Fruit fly (Drosophila melanogaster): Measurements from ENCODE around the gene CG43074.

The CG43074 gene

dm6 chr3L:3438473-3438872 is 46.0 kb downstream of the CG43074 start (continued):
- no peak for TF ChIP-seq CG10543 (GFP tag; optimal IDR thresholded peaks at IDR 0.05)
- peak; percentile 82 for TF ChIP-seq gsb-n (tag; optimal IDR thresholded peaks at IDR 0.05)
- peak; percentile 63 for TF ChIP-seq Ptx1 (GFP tag; IDR thresholded peaks at IDR 0.05)
- TF ChIP-seq bowl (GFP tag; IDR thresholded peaks at IDR 0.05), result no peak
- no peak for TF ChIP-seq usp (GFP tag; optimal IDR thresholded peaks at IDR 0.05)
- TF ChIP-seq CG4707 (GFP tag; optimal IDR thresholded peaks at IDR 0.05), result no peak
- no peak for TF ChIP-seq Rx (GFP tag; IDR thresholded peaks at IDR 0.05)
- no peak for TF ChIP-seq ab (GFP tag; optimal IDR thresholded peaks at IDR 0.05)
- TF ChIP-seq disco-r (GFP tag; optimal IDR thresholded peaks at IDR 0.05), result no peak
- TF ChIP-seq Nf-YA (GFP tag; IDR thresholded peaks at IDR 0.05), result no peak
- peak; percentile 9 for TF ChIP-seq CG33213 (GFP tag; optimal IDR thresholded peaks at IDR 0.05)
- TF ChIP-seq esg (GFP tag; conservative IDR thresholded peaks at IDR 0.05), result peak; percentile 50; the same call in 1 of the 2 replicates
- TF ChIP-seq CG6813 (GFP tag; optimal IDR thresholded peaks at IDR 0.05), result peak; percentile 32
- TF ChIP-seq aop (GFP tag; IDR thresholded peaks at IDR 0.05), result no peak
- no peak for TF ChIP-seq CG34422 (GFP tag; IDR thresholded peaks at IDR 0.05)
- TF ChIP-seq caup (GFP tag; optimal IDR thresholded peaks at IDR 0.05; ENCODE audit: severe bottlenecking), result no peak
- TF ChIP-seq CG6854 (GFP tag; optimal IDR thresholded peaks at IDR 0.05), result no peak
- TF ChIP-seq nau (GFP tag; optimal IDR thresholded peaks at IDR 0.05), result no peak
- TF ChIP-seq CG16779 (GFP tag; IDR thresholded peaks at IDR 0.05), result no peak
- TF ChIP-seq CoRest (tag; optimal IDR thresholded peaks at IDR 0.05), result peak; percentile 72
- TF ChIP-seq CG17385 (GFP tag; optimal IDR thresholded peaks at IDR 0.05), result peak; percentile 69
- no peak for TF ChIP-seq cg (GFP tag; optimal IDR thresholded peaks at IDR 0.05)
- TF ChIP-seq Oaz (GFP tag; IDR thresholded peaks at IDR 0.05), result 0 out of 2 replicates have a peak, but pooled peaks have one; percentile 18
- peak; percentile 11; the same call in 1 of the 2 replicates for TF ChIP-seq MBD-R2 (GFP tag; IDR thresholded peaks at IDR 0.05)
- TF ChIP-seq CG11247 (GFP tag; IDR thresholded peaks at IDR 0.05), result no peak
- TF ChIP-seq run (tag; optimal IDR thresholded peaks at IDR 0.05), result peak; percentile 44
- TF ChIP-seq phol (tag; optimal IDR thresholded peaks at IDR 0.05), result peak; percentile 80
- TF ChIP-seq CG4617 (GFP tag; optimal IDR thresholded peaks at IDR 0.05; ENCODE audit: borderline replicate concordance), result no peak
- peak; percentile 75 for TF ChIP-seq grau (tag; optimal IDR thresholded peaks at IDR 0.05)
- TF ChIP-seq nerfin-1 (tag; optimal IDR thresholded peaks at IDR 0.05), result peak; percentile 69
- TF ChIP-seq CG17361 (GFP tag; IDR thresholded peaks at IDR 0.05), result peak; percentile 83
- TF ChIP-seq tup (GFP tag; optimal IDR thresholded peaks at IDR 0.05), result no peak
- peak; percentile 38 for TF ChIP-seq Mes4 (GFP tag; optimal IDR thresholded peaks at IDR 0.05)
- peak; percentile 74 for TF ChIP-seq CG11695 (GFP tag; IDR thresholded peaks at IDR 0.05)
- peak; percentile 47 for TF ChIP-seq org-1 (GFP tag; optimal IDR thresholded peaks at IDR 0.05)
- peak; percentile 40; the same call in 1 of the 2 replicates for TF ChIP-seq Rfx (GFP tag; IDR thresholded peaks at IDR 0.05)
- no peak for TF ChIP-seq ham (GFP tag; IDR thresholded peaks at IDR 0.05)
- TF ChIP-seq dmrt99B (tag; optimal IDR thresholded peaks at IDR 0.05), result peak; percentile 79
- TF ChIP-seq CG17829 (tag; optimal IDR thresholded peaks at IDR 0.05), result peak; percentile 85
- TF ChIP-seq CG9876 (GFP tag; optimal IDR thresholded peaks at IDR 0.05), result no peak
- peak; percentile 59 for TF ChIP-seq CG33557 (GFP tag; optimal IDR thresholded peaks at IDR 0.05)
- peak; percentile 81 for TF ChIP-seq row (GFP tag; IDR thresholded peaks at IDR 0.05)
- peak; percentile 51 for TF ChIP-seq slbo (GFP tag; IDR thresholded peaks at IDR 0.05)
- no peak for TF ChIP-seq hb (GFP tag; IDR thresholded peaks at IDR 0.05; ENCODE audit: partially characterized antibody)
- TF ChIP-seq CG14667 (GFP tag; IDR thresholded peaks at IDR 0.05), result peak; percentile 39; the same call in 1 of the 2 replicates
- TF ChIP-seq Hmr (GFP tag; optimal IDR thresholded peaks at IDR 0.05), result peak; percentile 62
- TF ChIP-seq CG18599 (GFP tag; optimal IDR thresholded peaks at IDR 0.05), result peak; percentile 63
- TF ChIP-seq CG5953 (GFP tag; IDR thresholded peaks at IDR 0.05), result peak; percentile 35; the same call in 1 of the 2 replicates
- TF ChIP-seq kni (GFP tag; optimal IDR thresholded peaks at IDR 0.05), result peak; percentile 19
- no peak for TF ChIP-seq Dref (GFP tag; IDR thresholded peaks at IDR 0.05)
- peak; percentile 58 for TF ChIP-seq CG10462 (GFP tag; optimal IDR thresholded peaks at IDR 0.05)
